Fruit fly (Drosophila melanogaster) S2 (cell line): ENCODE measurements around the gene snk.

Experiments
- CG8478 ChIP-seq: fragments of >200 bp; optimal IDR thresholded peaks from 2 replicates; lab custom pipeline; 2018
- CTCF ChIP-seq, 2 experiments: fragments of >200 bp; optimal IDR thresholded peaks; 2 replicates each; lab custom pipeline; 2018

Gene snk

dm6 chr3R:13063746-13064592 lies 21.4 kb upstream of the snk start:
- peak in 1 of 2 experiments; percentile 9 for TF ChIP-seq CTCF (optimal IDR thresholded peaks at IDR 0.05; lab: Kevin White, UChicago)
- peak; percentile 60 for TF ChIP-seq CG8478 (lab: Kevin White, UChicago)

DNA sequence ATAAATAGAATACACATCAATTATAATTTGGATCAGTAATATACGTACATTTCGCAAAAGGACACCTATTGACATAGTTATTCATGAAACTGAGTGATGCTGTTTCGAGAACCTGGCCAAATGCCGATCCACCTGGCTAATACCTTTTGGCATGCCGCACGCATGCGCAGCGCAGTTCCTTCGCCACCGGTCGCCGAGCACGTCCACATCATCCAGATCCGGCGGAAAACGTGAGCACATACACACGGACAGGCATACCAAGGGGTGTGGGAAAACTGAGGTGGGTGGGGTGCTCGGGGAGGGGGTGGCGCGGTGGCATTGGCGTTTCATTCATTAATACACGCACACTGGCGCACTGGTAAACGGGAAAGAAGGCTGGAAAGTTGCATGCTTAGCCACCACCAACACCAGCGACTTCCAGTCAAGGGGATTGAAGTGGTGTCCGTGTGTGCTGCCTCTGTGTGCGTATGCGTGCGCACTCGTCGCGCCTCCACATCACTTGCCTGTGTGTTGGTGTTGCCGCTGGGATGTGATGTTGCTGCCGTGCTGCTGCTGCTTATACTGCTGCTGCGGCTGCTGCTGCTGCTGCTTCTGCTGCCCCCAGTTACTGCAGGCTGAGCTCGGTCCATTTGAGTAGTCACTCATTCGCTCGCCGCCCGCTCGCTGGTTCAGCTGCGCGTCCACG lies 14.7 kb upstream of the snk start, which contains the start of gene sim:
Gene sim (plus strand): TSS at position 635 of the 685 bp plus-strand sequence.
- TF ChIP-seq CTCF (optimal IDR thresholded peaks at IDR 0.05; lab: Kevin White, UChicago) (no peak), CG8478 (lab: Kevin White, UChicago) (no peak)

- TF ChIP-seq CTCF (optimal IDR thresholded peaks at IDR 0.05; lab: Kevin White, UChicago): no peak
- TF ChIP-seq CG8478 (lab: Kevin White, UChicago): no peak
These were observed 14.0 kb upstream of the snk start for dm6 chr3R:13056553-13056952.

DNA sequence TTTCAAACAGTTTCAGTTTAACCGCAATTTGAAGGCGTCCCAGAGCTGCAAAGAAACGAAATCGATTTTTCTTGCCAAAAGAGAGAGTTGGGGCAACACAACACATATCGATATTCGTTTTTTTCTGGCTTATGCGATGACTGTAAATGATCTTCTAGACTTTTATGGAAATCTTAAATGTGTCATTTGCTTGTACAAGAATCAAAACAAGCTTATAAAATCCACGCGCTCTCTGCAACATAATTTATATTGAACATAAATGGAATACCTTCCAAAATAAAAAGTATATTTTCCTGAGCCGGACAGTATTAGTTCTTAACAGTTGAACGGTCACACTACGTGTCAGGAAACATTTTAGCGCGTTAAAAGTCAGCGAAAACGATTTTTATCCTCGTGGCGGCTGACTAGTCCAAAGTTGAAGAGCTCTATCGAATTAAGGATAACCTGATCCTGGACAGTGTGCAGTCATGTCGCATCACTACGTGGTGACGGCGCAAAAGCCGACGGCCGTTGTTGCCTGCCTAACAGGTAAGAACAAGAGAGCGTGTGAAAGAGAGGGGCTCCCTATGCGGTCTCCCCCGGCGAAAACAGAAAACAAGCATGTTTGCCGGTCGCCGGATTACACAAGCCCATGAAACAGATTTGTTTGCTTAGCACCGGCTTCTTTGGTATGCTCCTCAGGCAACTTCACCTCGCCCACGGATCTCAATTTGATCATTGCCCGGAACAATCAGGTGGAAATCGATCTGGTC lies 9.5 kb upstream of the snk start, which contains the start of gene pic:
Gene pic (plus strand): TSS at position 304 of the 752 bp plus-strand sequence.
- TF ChIP-seq CTCF (optimal IDR thresholded peaks at IDR 0.05; lab: Kevin White, UChicago): no peak
- TF ChIP-seq CG8478 (lab: Kevin White, UChicago): no peak

- TF ChIP-seq CTCF (optimal IDR thresholded peaks at IDR 0.05; lab: Kevin White, UChicago) (no peak), CG8478 (lab: Kevin White, UChicago) (no peak)
These were observed 8.7 kb upstream of the snk start, which contains the start of gene CG7966 for dm6 chr3R:13051298-13051723. Gene CG7966, minus strand, starts transcription at chr3R:13051453.

DNA sequence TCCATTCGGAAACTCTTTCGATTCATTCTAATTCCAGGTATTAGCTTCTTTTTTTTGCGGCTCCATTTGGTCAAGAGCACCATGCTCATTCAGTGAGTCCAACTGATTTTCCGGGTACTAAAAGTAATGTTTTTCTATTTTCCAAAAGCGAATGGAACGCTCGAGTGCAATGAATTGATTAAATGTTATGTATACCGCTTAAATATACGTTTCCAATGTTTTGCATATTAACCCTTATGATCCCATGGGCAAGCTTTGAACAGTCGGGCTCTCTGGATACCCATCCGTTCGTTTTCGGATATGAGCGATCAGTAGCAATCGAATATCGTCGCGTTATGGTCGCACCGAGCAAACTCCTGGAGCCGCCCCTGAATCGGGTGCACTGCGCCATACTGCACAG lies 4.9 kb upstream of the snk start, which contains the start of gene CG31157:
Gene CG31157 (plus strand): TSS at position 301 of the 400 bp plus-strand sequence.
- TF ChIP-seq CG8478 (lab: Kevin White, UChicago) (no peak), CTCF (optimal IDR thresholded peaks at IDR 0.05; lab: Kevin White, UChicago) (no peak)

- TF ChIP-seq CG8478 (lab: Kevin White, UChicago): no peak
- no peak for TF ChIP-seq CTCF (optimal IDR thresholded peaks at IDR 0.05; lab: Kevin White, UChicago)
These were observed 1.9 kb upstream of the snk start, which contains the start of gene Hsc70-2 for dm6 chr3R:13044459-13044858. Gene Hsc70-2, plus strand, starts transcription at chr3R:13044759.

- no peak for TF ChIP-seq CG8478 (lab: Kevin White, UChicago)
- no peak for TF ChIP-seq CTCF (optimal IDR thresholded peaks at IDR 0.05; lab: Kevin White, UChicago)
These were observed 1.3 kb upstream of the snk start, which contains the start of gene CG45122 for dm6 chr3R:13043857-13044256. Gene CG45122, plus strand, starts transcription at chr3R:13044157.

dm6 chr3R:13041750-13042149 lies 820 bp downstream of the snk start, which contains the start of gene CG11670:
Gene CG11670, plus strand, starts transcription at chr3R:13042050.
- TF ChIP-seq CTCF (optimal IDR thresholded peaks at IDR 0.05; lab: Kevin White, UChicago): no peak
- no peak for TF ChIP-seq CG8478 (lab: Kevin White, UChicago)

DNA sequence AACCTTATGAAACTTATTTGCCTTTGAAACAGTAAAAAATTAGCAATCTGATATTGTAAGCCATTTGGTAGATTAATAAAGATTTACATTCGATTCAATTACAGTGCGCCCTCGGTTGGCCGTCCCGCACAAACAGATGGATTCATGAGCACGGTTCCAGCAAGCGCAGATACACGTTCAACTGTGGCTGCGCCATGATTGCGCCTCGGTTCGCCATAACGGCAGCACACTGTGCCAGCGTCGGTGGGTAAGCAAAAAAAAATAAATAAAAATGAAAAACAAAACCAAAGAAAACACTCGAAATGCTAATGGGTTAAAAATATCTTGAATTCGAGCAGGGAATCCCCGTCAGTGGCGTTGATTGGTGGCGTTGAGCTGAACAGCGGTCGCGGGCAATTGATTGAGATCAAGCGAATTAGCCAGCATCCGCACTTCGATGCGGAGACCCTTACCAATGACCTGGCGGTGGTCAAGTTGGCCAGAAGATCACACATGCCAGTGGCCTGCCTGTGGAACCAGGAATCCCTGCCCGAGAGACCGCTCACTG lies 3.5 kb downstream of the snk start:
- TF ChIP-seq CTCF (optimal IDR thresholded peaks at IDR 0.05; lab: Kevin White, UChicago) (no peak), CG8478 (lab: Kevin White, UChicago) (no peak)

dm6 chr3R:13038075-13038474 lies 4.5 kb downstream of the snk start, which contains the start of gene CG11668:
Gene CG11668, plus strand, starts transcription at chr3R:13038375.
- TF ChIP-seq CTCF (optimal IDR thresholded peaks at IDR 0.05; lab: Kevin White, UChicago) (no peak), CG8478 (lab: Kevin White, UChicago) (no peak)

dm6 chr3R:13036064-13036463 lies 6.5 kb downstream of the snk start:
- TF ChIP-seq CG8478 (lab: Kevin White, UChicago) (no peak), CTCF (optimal IDR thresholded peaks at IDR 0.05; lab: Kevin White, UChicago) (no peak)

dm6 chr3R:13033670-13034069 lies 8.9 kb downstream of the snk start:
- TF ChIP-seq CG8478 (lab: Kevin White, UChicago): no peak
- no peak for TF ChIP-seq CTCF (optimal IDR thresholded peaks at IDR 0.05; lab: Kevin White, UChicago)
